Worm (Caenorhabditis elegans) whole organism, L4 larva: ENCODE data around the gene Y50E8A.22.

ENCODE experiments used
- Y48G9A.11 ChIP-seq: fragments of 200-800 bp; sonication (Bioruptor generic); IDR thresholded peaks from 2 replicates; pipeline ENCODE4 v1.3.6; 2022; ENCODE audit warnings: missing genetic modification reagents, missing genetic modification characterization, missing compliant biosample characterization
- ZK337.2 ChIP-seq: fragments of 200-800 bp; sonication (Bioruptor generic); IDR thresholded peaks from 2 replicates; pipeline ENCODE4 v1.3.6; 2022; ENCODE audit warnings: missing genetic modification reagents, missing genetic modification characterization, missing compliant biosample characterization
- ZK546.5 ChIP-seq, 2 experiments: sonication (generic microtip); optimal IDR thresholded peaks; 2 replicates each; lab custom pipeline; 2017; ENCODE audit warnings: missing biosample characterization in 2 of 2, missing genetic modification characterization in 2 of 2
- aha-1 ChIP-seq: fragments of 150-350 bp; peaks from one replicate; lab custom pipeline; 2014; ENCODE audit warnings: missing biosample characterization, missing genetic modification characterization
- ama-1 ChIP-seq: fragments of 150-350 bp; optimal IDR thresholded peaks from 2 replicates; lab custom pipeline; 2014; ENCODE audit warnings: inconsistent platforms, mixed read lengths
- ceh-28 ChIP-seq: fragments of 150-350 bp; optimal IDR thresholded peaks from 2 replicates; lab custom pipeline; 2014; ENCODE audit warnings: missing biosample characterization, missing genetic modification reagents, missing genetic modification characterization
- ceh-32 ChIP-seq: sonication (generic microtip); optimal IDR thresholded peaks from 2 replicates; lab custom pipeline; 2016; ENCODE audit warnings: mild to moderate bottlenecking, missing genetic modification characterization, missing compliant biosample characterization; ENCODE audit not compliant: poor library complexity
- ceh-62 ChIP-seq: sonication (generic microtip); optimal IDR thresholded peaks from 2 replicates; lab custom pipeline; 2017; ENCODE audit warnings: missing biosample characterization, missing genetic modification characterization
- ces-1 ChIP-seq: fragments of 150-350 bp; sonication (generic microtip); optimal IDR thresholded peaks from 4 replicates; lab custom pipeline; 2014; ENCODE audit warnings: missing biosample characterization, missing genetic modification reagents, missing genetic modification characterization
- cey-2 ChIP-seq: sonication (generic microtip); optimal IDR thresholded peaks from 3 replicates; lab custom pipeline; 2017; ENCODE audit warnings: missing genetic modification characterization, mild to moderate bottlenecking, missing compliant biosample characterization, antibody characterized with exemption, borderline replicate concordance; ENCODE audit not compliant: insufficient read depth
- daf-16 ChIP-seq, 3 experiments: sonication (generic microtip); optimal IDR thresholded peaks; 2 replicates each; lab custom pipeline; 2016 to 2017; ENCODE audit warnings: missing genetic modification characterization in 3 of 3, missing genetic modification reagents in 3 of 3, mild to moderate bottlenecking in 2 of 3, missing compliant biosample characterization in 2 of 3, missing biosample characterization in 1 of 3, moderate library complexity in 1 of 3
- daf-8 ChIP-seq: fragments of 200-800 bp; sonication (Bioruptor generic); IDR thresholded peaks from 2 replicates; pipeline ENCODE4 v1.3.6; 2022; ENCODE audit warnings: missing genetic modification characterization, missing compliant biosample characterization
- dmd-6 ChIP-seq: fragments of 200-800 bp; sonication (Bioruptor generic); IDR thresholded peaks from 2 replicates; pipeline ENCODE4 v1.3.6; 2022; ENCODE audit warnings: missing genetic modification reagents, missing genetic modification characterization, missing compliant biosample characterization
- dmd-8 ChIP-seq: fragments of 200-800 bp; sonication (Bioruptor generic); IDR thresholded peaks from 2 replicates; pipeline ENCODE4 v1.3.6; 2022; ENCODE audit warnings: missing genetic modification characterization, missing compliant biosample characterization
- egl-43 ChIP-seq: fragments of 200-800 bp; sonication (Bioruptor generic); IDR thresholded peaks from 2 replicates; pipeline ENCODE4 v1.3.6; 2022; ENCODE audit warnings: missing genetic modification reagents, missing genetic modification characterization, missing compliant biosample characterization
- fkh-10 ChIP-seq: fragments of 150-350 bp; optimal IDR thresholded peaks from 2 replicates; lab custom pipeline; 2014; ENCODE audit warnings: missing biosample characterization, missing genetic modification reagents, missing genetic modification characterization
- fos-1 ChIP-seq: fragments of 150-350 bp; optimal IDR thresholded peaks from 2 replicates; lab custom pipeline; 2014; ENCODE audit warnings: missing biosample characterization, missing genetic modification characterization
- hlh-11 ChIP-seq: fragments of 200-800 bp; sonication (Bioruptor generic); optimal IDR thresholded peaks from 2 replicates; lab custom pipeline; 2018; ENCODE audit warnings: mild to moderate bottlenecking, missing genetic modification characterization, missing compliant biosample characterization
- hmg-1.1 ChIP-seq: fragments of 200-800 bp; sonication (Bioruptor generic); IDR thresholded peaks from 2 replicates; pipeline ENCODE4 v1.3.6; 2022; ENCODE audit warnings: missing genetic modification reagents, missing genetic modification characterization, missing compliant biosample characterization
- jun-1 ChIP-seq: fragments of 150-350 bp; optimal IDR thresholded peaks from 2 replicates; lab custom pipeline; 2014; ENCODE audit warnings: missing biosample characterization, missing genetic modification reagents, missing genetic modification characterization
- lin-29 ChIP-seq: fragments of 200-800 bp; sonication (Bioruptor generic); IDR thresholded peaks from 2 replicates; pipeline ENCODE4 v1.3.6; 2022; ENCODE audit warnings: missing genetic modification reagents, missing genetic modification characterization, missing compliant biosample characterization
- lin-38 ChIP-seq: fragments of 200-800 bp; sonication (Bioruptor generic); IDR thresholded peaks from 2 replicates; pipeline ENCODE4 v1.3.6; 2022; ENCODE audit warnings: missing genetic modification reagents, missing genetic modification characterization, missing compliant biosample characterization
- mdt-29 ChIP-seq: fragments of 200-800 bp; sonication (Bioruptor generic); IDR thresholded peaks from 2 replicates; pipeline ENCODE4 v1.3.6; 2022; ENCODE audit warnings: missing genetic modification reagents, missing genetic modification characterization, missing compliant biosample characterization
- nhr-102 ChIP-seq: sonication (generic microtip); optimal IDR thresholded peaks from 2 replicates; lab custom pipeline; 2016; ENCODE audit warnings: mild to moderate bottlenecking, missing genetic modification characterization, moderate library complexity, missing compliant biosample characterization
- nhr-11 ChIP-seq: fragments of 150-350 bp; optimal IDR thresholded peaks from 2 replicates; lab custom pipeline; 2014; ENCODE audit warnings: missing biosample characterization, missing genetic modification characterization
- nhr-237 ChIP-seq: sonication (generic microtip); optimal IDR thresholded peaks from 2 replicates; lab custom pipeline; 2017; ENCODE audit warnings: missing biosample characterization, missing genetic modification characterization
- nhr-28 ChIP-seq: fragments of 150-350 bp; optimal IDR thresholded peaks from 2 replicates; lab custom pipeline; 2014; ENCODE audit warnings: missing biosample characterization, missing genetic modification characterization
- pha-4 ChIP-seq, 2 experiments: fragments of 150-350 bp in 1 of 2; fragments of 200-800 bp in 1 of 2; sonication (Bioruptor generic) in 1 of 2; IDR thresholded peaks in 1 of 2; optimal IDR thresholded peaks in 1 of 2; 2 replicates each; pipeline versions ENCODE4 v1.3.6 to Lab custom; 2014 to 2022; ENCODE audit warnings: missing genetic modification characterization in 2 of 2, missing genetic modification reagents in 2 of 2, missing biosample characterization in 1 of 2, missing compliant biosample characterization in 1 of 2
- php-3 ChIP-seq: fragments of 200-800 bp; sonication (Bioruptor generic); IDR thresholded peaks from 2 replicates; pipeline ENCODE4 v1.3.6; 2022; ENCODE audit warnings: missing genetic modification reagents, missing genetic modification characterization, missing compliant biosample characterization
- sdz-12 ChIP-seq: fragments of 200-800 bp; sonication (Bioruptor generic); optimal IDR thresholded peaks from 2 replicates; lab custom pipeline; 2018; ENCODE audit warnings: mild to moderate bottlenecking, missing genetic modification characterization, missing compliant biosample characterization
- snpc-1.2 ChIP-seq: fragments of 200-800 bp; sonication (Bioruptor generic); IDR thresholded peaks from 2 replicates; pipeline ENCODE4 v1.3.6; 2022; ENCODE audit warnings: missing genetic modification reagents, missing genetic modification characterization, missing compliant biosample characterization
- unc-130 ChIP-seq: sonication (generic microtip); optimal IDR thresholded peaks from 2 replicates; lab custom pipeline; 2016; ENCODE audit warnings: missing genetic modification reagents, missing genetic modification characterization, missing compliant biosample characterization
- unc-62 ChIP-seq, 3 experiments: fragments of 150-350 bp in 1 of 3; sonication (generic microtip); optimal IDR thresholded peaks in 2 of 3; peaks in 1 of 3; 1 replicate in 1 of 3; 2 replicates in 2 of 3; lab custom pipeline; 2014 to 2017; ENCODE audit warnings: missing biosample characterization in 3 of 3, missing genetic modification characterization in 3 of 3, missing genetic modification reagents in 3 of 3, missing genotype in 1 of 3
- zag-1 ChIP-seq: fragments of 150-350 bp; optimal IDR thresholded peaks from 2 replicates; lab custom pipeline; 2014; ENCODE audit warnings: missing biosample characterization, missing genetic modification characterization
- zfp-3 ChIP-seq: fragments of 200-800 bp; sonication (Bioruptor generic); conservative IDR thresholded peaks from 2 replicates; pipeline ENCODE4 v1.3.6; 2022; ENCODE audit warnings: missing genetic modification reagents, missing genetic modification characterization, missing compliant biosample characterization
- ztf-11 ChIP-seq: fragments of 150-350 bp; optimal IDR thresholded peaks from 2 replicates; lab custom pipeline; 2014; ENCODE audit warnings: missing biosample characterization, missing genetic modification characterization

Y50E8A.22 gene

ce11 chrV:14716114-14716513 lies 32.8 kb downstream of the Y50E8A.22 start, which contains the start of gene fbxa-147:
Gene fbxa-147, plus strand, starts transcription at chrV:14716499.
- TF ChIP-seq dmd-6: peak; percentile 32
- TF ChIP-seq nhr-28 (tag; lab: Kevin White, UChicago): peak; percentile 35
- TF ChIP-seq ceh-28 (tag; lab: Kevin White, UChicago): no peak
- TF ChIP-seq cey-2 (tag; lab: Kevin White, UChicago): no peak
- no peak for TF ChIP-seq pha-4 (GFP tag; IDR thresholded peaks at IDR 0.05; lab: Robert Waterston, UW)
- no peak for TF ChIP-seq pha-4 (tag; optimal IDR thresholded peaks at IDR 0.05; lab: Kevin White, UChicago)
- TF ChIP-seq, all 104 proteins: peak for 2

- no peak for TF ChIP-seq jun-1 (tag; lab: Kevin White, UChicago)
These were observed 33.3 kb downstream of the Y50E8A.22 start, which contains the start of gene R08A2.2 for ce11 chrV:14715608-14716007. Gene R08A2.2, minus strand, starts transcription at chrV:14715708.

ce11 chrV:14712316-14712715 lies 36.6 kb downstream of the Y50E8A.22 start, which contains the start of gene R08A2.5:
Gene R08A2.5, plus strand, starts transcription at chrV:14712616.
- TF ChIP-seq aha-1 (peak; percentile 58), ceh-32 (no peak)

- no peak for TF ChIP-seq lin-38 (GFP tag; lab: Robert Waterston, UW)
- TF ChIP-seq sdz-12: no peak
- no peak for TF ChIP-seq nhr-11 (tag; lab: Kevin White, UChicago)
- TF ChIP-seq fkh-10: no peak
- no peak for TF ChIP-seq snpc-1.2 (GFP tag; lab: Robert Waterston, UW)
- TF ChIP-seq ZK337.2: no peak
- TF ChIP-seq egl-43: no peak
- TF ChIP-seq ztf-11 (tag; lab: Kevin White, UChicago): no peak
- no peak for TF ChIP-seq unc-130
- no peak for TF ChIP-seq hmg-1.1 (GFP tag; lab: Robert Waterston, UW)
- TF ChIP-seq mdt-29 (GFP tag; lab: Robert Waterston, UW): no peak
- no peak for TF ChIP-seq ces-1 (GFP tag; lab: Kevin White, UChicago)
- no peak for TF ChIP-seq ceh-32
- TF ChIP-seq fos-1 (tag; lab: Kevin White, UChicago): no peak
- TF ChIP-seq php-3: no peak
- no peak for TF ChIP-seq nhr-237
- TF ChIP-seq unc-62 (GFP tag; optimal IDR thresholded peaks at IDR 0.05 in 1 of 2; lab: Kevin White, UChicago): no peak
- TF ChIP-seq unc-62 (tag; optimal IDR thresholded peaks at IDR 0.05; lab: Kevin White, UChicago): no peak
- TF ChIP-seq, all 104 proteins: peak for 0
These were observed 37.8 kb downstream of the Y50E8A.22 start, which contains the start of gene ssp-33 for ce11 chrV:14711077-14711476. Gene ssp-33, plus strand, starts transcription at chrV:14711377.

- TF ChIP-seq nhr-102 (no peak), zag-1 (no peak), cey-2 (tag; lab: Kevin White, UChicago) (no peak), hlh-11 (no peak), dmd-8 (GFP tag; lab: Robert Waterston, UW) (no peak), zfp-3 (no peak), unc-130 (no peak), daf-8 (no peak), ama-1 (lab: Kevin White, UChicago) (no peak), lin-29 (no peak), ztf-11 (tag; lab: Kevin White, UChicago) (no peak), hmg-1.1 (GFP tag; lab: Robert Waterston, UW) (no peak), nhr-11 (tag; lab: Kevin White, UChicago) (no peak), ZK546.5 (tag; optimal IDR thresholded peaks at IDR 0.05; lab: Kevin White, UChicago) (no peak), Y48G9A.11 (GFP tag; lab: Robert Waterston, UW) (no peak), daf-16 (GFP tag; optimal IDR thresholded peaks at IDR 0.05; lab: Kevin White, UChicago) (no peak), daf-16 (tag; optimal IDR thresholded peaks at IDR 0.05; lab: Kevin White, UChicago) (no peak), ceh-62 (tag; lab: Kevin White, UChicago) (no peak)
These were observed 40.9 kb downstream of the Y50E8A.22 start, which contains the start of gene R08A2.9 for ce11 chrV:14707958-14708357. Gene R08A2.9, plus strand, starts transcription at chrV:14708258.
